Worm (Caenorhabditis elegans): Measurements from ENCODE around the gene dct-15.

Gene dct-15

ce11 chrIV:9833337-9833736, 22.8 kb upstream of the dct-15 start:
- TF ChIP-seq unc-62 (GFP tag; optimal IDR thresholded peaks at IDR 0.05), result no peak

ce11 chrIV:9832586-9832985, 22.1 kb upstream of the dct-15 start, which contains the start of gene kin-21:
Gene kin-21 (plus strand): TSS chrIV:9832886.
- no peak for TF ChIP-seq unc-62 (GFP tag; optimal IDR thresholded peaks at IDR 0.05)

DNA sequence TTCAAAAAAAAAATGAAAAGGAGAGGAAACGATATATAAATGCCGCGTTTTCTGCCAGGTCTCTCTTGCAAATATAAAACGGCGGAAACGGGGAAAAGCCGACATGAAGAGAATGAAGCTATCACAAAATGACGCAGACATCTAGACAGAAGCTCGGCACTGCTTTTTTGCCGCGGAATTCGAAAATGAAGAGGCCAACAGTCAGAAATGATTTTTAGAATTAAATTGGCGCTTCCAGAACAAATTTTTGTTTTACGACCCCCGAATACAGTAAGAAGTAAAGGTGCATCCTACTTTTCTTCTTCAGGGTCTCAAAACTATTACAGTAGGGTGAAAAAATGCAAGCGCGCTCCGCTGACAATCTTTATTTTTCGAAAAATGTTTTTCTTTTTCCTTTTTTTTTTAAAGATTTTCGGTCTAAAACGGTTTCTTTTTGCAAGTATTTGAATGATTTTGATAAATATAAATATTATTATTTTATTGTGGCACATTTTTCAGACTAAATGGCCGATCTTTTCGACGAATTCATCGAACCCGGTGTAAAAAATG, 14.7 kb upstream of the dct-15 start, which contains the start of gene mtr-4:
mtr-4 (plus strand) TSS at position 499 of the 549 bp plus-strand sequence.
- no peak for TF ChIP-seq unc-62 (GFP tag; optimal IDR thresholded peaks at IDR 0.05)

DNA sequence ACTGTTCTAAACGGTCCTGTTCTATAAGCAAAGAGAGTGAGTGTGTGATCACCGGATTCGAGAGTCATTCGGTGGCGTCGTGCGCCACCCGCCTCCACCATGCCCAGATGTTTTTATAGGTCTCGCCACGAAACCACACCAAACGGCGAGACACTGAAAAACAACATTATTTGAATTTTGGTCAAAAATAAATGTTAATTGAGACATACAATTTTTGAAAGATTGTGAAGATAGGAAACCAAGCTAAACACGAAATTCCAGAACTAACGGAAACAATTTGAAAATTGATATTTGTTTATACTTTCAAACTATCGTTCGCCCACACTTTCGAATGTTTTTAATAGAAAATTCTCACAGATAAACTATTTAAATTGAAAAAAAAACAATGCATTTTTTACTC, 13.9 kb upstream of the dct-15 start, which contains the start of gene catp-6:
catp-6 (minus strand) TSS at position 101 of the 400 bp plus-strand sequence.
- TF ChIP-seq unc-62 (GFP tag; optimal IDR thresholded peaks at IDR 0.05), result no peak

DNA sequence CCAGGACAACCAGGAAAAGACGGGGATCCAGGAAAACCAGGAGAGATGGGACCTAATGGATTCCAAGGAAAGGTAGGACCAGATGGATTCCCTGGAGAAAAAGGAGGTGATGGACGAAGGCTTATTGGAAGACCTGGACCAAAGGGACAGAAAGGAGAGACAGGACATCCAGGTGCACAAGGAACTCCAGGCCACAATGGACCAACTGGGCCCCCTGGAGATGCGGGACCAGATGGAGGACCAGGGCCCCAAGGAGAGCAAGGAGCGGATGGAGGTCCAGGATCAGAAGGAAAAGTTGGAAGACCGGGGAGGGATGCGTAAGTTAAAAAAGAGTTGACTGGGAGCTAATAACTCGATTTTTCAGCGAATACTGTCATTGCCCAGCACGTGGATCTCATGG, 12.1 kb upstream of the dct-15 start:
- TF ChIP-seq unc-62 (GFP tag; optimal IDR thresholded peaks at IDR 0.05), result no peak

- no peak for TF ChIP-seq unc-62 (GFP tag; optimal IDR thresholded peaks at IDR 0.05)
Observed at ce11 chrIV:9821621-9822020, 11.1 kb upstream of the dct-15 start, which contains the start of gene col-123. Gene col-123 (plus strand): TSS chrIV:9821921.

- no peak for TF ChIP-seq unc-62 (GFP tag; optimal IDR thresholded peaks at IDR 0.05)
Observed at ce11 chrIV:9815432-9815831, 4.9 kb upstream of the dct-15 start, which contains the start of gene egl-20. Gene egl-20 (minus strand): TSS chrIV:9815532.

DNA sequence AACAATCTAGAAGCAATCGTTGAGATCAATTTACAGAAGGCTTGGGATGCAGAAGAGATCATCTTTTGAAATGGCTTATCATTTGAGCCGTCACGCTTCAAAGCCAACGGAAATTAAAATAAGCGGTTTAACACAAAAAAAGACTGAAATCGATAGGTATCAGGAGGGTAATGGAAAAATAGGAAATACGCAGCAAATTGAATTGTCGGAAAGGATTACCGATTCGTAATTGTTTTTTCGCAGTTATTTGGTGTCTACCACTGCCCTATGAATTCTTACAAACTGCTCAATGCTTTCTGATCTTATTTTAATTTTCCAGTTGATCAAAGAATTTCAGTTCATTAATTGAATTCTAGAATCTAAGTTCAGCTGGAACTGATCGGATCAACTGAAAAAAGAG, 954 bp upstream of the dct-15 start:
- no peak for TF ChIP-seq unc-62 (GFP tag; optimal IDR thresholded peaks at IDR 0.05)

- TF ChIP-seq unc-62 (GFP tag; optimal IDR thresholded peaks at IDR 0.05), result no peak
Observed at ce11 chrIV:9803544-9803943, 7.0 kb downstream of the dct-15 start.

DNA sequence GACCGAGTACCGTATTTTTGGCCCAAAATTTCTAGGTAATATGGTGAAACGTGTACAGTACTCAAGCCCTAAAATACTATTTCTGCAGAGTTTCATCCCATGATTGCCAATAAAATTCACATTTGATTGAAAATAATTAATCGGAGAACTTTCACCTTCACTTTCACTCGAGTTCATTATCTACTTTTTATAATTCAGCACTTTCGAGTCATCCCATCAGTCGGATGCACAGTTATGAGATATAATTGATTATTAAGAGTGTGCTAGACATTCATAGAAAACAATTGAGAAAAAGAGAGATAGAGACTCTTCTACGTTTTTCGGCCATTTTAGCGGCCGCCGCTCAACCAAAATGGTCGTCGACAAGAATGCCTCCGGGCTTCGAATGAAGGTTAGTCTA, 7.8 kb downstream of the dct-15 start, which contains the start of gene fat-3:
fat-3 (plus strand) TSS at position 313 of the 400 bp plus-strand sequence.
- TF ChIP-seq unc-62 (GFP tag; optimal IDR thresholded peaks at IDR 0.05), result no peak

DNA sequence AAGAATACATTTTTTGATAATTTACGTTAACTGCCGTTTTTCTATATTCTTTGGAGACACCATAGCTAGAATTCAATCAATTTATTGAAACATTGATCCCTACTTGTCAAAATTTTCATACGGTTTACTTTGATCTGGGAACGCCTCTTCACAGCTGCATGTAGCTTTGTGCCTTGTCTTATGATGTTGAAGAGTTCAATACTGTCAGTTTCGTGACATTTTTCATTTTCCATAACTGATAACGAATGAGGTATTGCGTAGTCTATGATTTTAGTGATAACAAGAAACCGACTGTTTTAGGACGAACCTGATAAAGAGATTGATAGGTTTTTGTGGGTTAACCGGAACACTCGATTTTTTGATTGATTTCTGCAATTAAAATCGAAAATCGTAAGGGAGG, 9.1 kb downstream of the dct-15 start:
- no peak for TF ChIP-seq unc-62 (GFP tag; optimal IDR thresholded peaks at IDR 0.05)

- TF ChIP-seq unc-62 (GFP tag; optimal IDR thresholded peaks at IDR 0.05), result no peak
Observed at ce11 chrIV:9799664-9800063, 10.9 kb downstream of the dct-15 start.

DNA sequence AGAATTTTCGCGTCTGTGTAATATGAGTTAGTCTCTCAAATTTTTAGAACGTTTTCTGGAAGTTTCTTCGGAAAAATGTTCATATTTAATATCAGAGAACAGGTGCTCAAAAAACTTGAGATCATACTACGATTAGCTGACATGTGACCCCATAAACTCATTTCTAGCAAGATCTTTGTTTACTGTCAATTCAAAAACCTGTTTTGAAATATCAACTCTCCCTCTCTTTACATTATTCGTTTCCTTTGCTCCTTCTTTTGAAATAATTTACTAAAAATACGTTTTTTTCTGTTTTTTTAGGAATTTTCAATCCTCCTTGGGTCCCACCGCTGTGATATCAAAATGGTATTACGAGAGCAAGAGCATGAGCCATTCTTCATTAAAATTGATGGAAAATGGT, 11.4 kb downstream of the dct-15 start, which contains the start of gene fat-4:
fat-4 (plus strand) TSS at position 301 of the 400 bp plus-strand sequence.
- TF ChIP-seq unc-62 (GFP tag; optimal IDR thresholded peaks at IDR 0.05), result no peak

DNA sequence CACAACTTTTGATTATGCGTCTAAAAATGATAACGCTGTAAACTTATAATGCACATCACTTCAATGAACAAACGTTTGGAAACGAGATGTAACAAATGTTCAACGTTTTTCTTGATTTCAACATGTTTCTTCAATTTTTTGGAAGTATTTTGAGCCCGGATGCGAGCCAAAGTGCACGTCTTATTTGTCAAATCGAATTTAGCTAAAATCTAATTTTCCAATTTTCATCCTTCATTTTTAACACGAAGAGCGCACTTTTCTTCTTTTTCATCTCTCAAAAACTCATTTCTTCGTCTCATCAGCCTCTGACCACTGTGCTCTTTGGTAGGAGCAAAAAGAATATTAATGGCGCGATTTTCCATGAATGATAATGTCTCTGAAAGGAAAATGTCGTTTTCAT, 12.2 kb downstream of the dct-15 start:
- no peak for TF ChIP-seq unc-62 (GFP tag; optimal IDR thresholded peaks at IDR 0.05)

DNA sequence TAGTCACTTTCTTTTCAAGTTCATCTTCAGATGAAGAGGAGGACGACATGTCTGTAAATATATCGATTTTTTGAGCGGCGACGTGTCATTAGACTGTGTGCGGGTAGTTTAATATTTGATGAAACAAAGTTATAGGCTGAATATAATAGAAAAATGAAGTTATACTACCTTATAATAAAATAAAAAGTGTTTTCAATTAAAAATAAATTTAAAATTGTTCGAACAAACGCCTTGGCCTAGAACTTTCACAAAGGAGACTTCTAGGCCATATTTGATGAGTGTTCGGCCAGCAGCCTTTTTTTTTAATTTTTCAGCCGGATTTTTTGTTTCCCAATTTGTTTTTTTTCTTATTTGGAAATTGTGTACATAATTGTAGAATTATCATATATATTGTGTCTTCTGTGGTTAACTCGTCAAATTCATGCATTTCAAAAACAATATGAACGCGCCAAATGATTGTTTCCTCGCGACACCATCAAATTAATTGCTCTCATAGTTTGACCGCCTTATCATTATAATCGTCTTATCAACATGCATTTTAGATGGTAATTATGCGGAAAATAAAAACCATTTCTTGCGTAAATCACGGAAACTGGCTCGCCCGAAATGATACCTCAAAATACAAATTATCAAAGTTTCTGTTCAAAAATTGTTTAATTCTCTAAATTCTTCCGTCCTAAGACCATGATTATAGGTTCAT, 13.1 kb downstream of the dct-15 start, which contains the start of gene T13F2.2:
T13F2.2 (minus strand) TSS at position 51 of the 700 bp plus-strand sequence.
- no peak for TF ChIP-seq unc-62 (GFP tag; optimal IDR thresholded peaks at IDR 0.05)

DNA sequence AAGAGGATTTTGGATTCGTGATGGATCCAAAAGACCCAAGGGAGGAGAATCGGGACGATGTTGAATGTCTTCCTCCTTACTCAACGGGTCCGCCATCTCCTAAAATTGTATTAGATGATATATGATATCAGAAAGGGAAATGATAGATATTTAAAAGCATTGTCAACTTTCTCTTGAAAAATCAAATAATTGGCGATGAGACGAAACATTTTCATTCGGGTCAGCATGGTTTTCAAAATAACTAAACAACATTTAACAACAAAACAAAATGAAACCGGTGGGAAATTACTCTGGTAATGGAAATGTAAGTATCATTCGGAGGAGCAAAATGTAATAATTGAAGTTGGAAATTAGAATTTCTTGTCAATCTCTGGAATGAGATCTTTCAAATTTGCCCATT, 14.0 kb downstream of the dct-15 start, which contains the start of gene pis-1:
pis-1 (minus strand) TSS at position 101 of the 400 bp plus-strand sequence.
- no peak for TF ChIP-seq unc-62 (GFP tag; optimal IDR thresholded peaks at IDR 0.05)

DNA sequence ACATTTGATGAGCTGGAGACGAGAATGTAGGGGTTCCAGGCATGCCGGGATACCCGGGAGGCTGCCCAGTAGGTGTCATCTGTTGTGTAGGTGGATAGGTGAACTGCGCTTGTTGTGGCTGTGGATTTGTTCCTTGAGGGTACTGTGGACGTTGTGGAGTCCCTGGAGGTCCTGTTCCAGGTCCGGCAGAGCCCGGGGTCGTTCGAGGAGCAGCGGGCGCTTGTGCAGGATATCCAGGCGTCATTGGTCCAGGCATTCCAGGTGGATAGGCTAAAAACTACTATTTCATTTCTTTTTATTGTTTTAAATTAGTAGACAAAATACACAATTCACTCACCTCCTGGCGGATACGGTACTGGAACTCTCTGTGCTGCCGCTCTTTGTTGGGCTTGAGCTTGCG, 15.3 kb downstream of the dct-15 start:
- no peak for TF ChIP-seq unc-62 (GFP tag; optimal IDR thresholded peaks at IDR 0.05)

All from whole organism, dauer.